Worm (Caenorhabditis elegans) whole organism, young adult: ENCODE measurements around the gene Y41C4A.6.

Experiments
- B0019.2 ChIP-seq: fragments of 200-800 bp; sonication (Bioruptor generic); conservative IDR thresholded peaks from 2 replicates; pipeline ENCODE4 v1.3.6; 2022; ENCODE audit warnings: missing genetic modification reagents, missing genetic modification characterization, missing compliant biosample characterization
- B0035.1 ChIP-seq: sonication (generic microtip); optimal IDR thresholded peaks from 2 replicates; lab custom pipeline; 2016; ENCODE audit warnings: missing genetic modification characterization, mild to moderate bottlenecking, missing compliant biosample characterization, missing genotype, missing genetic modification reagents
- C17E4.6 ChIP-seq: fragments of 200-800 bp; sonication (Bioruptor generic); IDR thresholded peaks from 2 replicates; pipeline ENCODE4 v1.3.6; 2022; ENCODE audit warnings: missing genetic modification reagents, missing genetic modification characterization, missing compliant biosample characterization
- F37B4.10 ChIP-seq: fragments of 200-800 bp; sonication (Bioruptor generic); IDR thresholded peaks from 2 replicates; pipeline ENCODE4 v1.3.6; 2022; ENCODE audit warnings: missing genetic modification characterization, missing compliant biosample characterization
- F49E8.2 ChIP-seq: sonication (generic microtip); optimal IDR thresholded peaks from 3 replicates; lab custom pipeline; 2017; ENCODE audit warnings: missing genetic modification characterization, mild to moderate bottlenecking, missing compliant biosample characterization, antibody characterized with exemption, moderate library complexity; ENCODE audit not compliant: insufficient read depth
- F55B11.4 ChIP-seq: sonication (generic microtip); optimal IDR thresholded peaks from 2 replicates; lab custom pipeline; 2016; ENCODE audit warnings: missing compliant biosample characterization, missing genetic modification characterization, borderline replicate concordance; ENCODE audit not compliant: insufficient read depth
- F57C9.4 ChIP-seq: sonication (generic microtip); optimal IDR thresholded peaks from 2 replicates; lab custom pipeline; 2017; ENCODE audit warnings: mild to moderate bottlenecking, missing genetic modification characterization, missing compliant biosample characterization
- K11D2.4 ChIP-seq: fragments of 200-800 bp; sonication (Bioruptor generic); IDR thresholded peaks from 2 replicates; pipeline ENCODE4 v1.3.6; 2022; ENCODE audit warnings: missing genetic modification reagents, missing genetic modification characterization, missing compliant biosample characterization
- T07F8.4 ChIP-seq: sonication (generic microtip); optimal IDR thresholded peaks from 2 replicates; lab custom pipeline; 2016; ENCODE audit warnings: mild to moderate bottlenecking, missing genetic modification characterization, moderate library complexity, missing compliant biosample characterization
- T26A5.8 ChIP-seq: sonication (generic microtip); optimal IDR thresholded peaks from 2 replicates; lab custom pipeline; 2016; ENCODE audit warnings: missing genetic modification characterization, missing compliant biosample characterization
- Y53G8AR.9 ChIP-seq: fragments of 200-800 bp; sonication (Bioruptor generic); conservative IDR thresholded peaks from 2 replicates; pipeline ENCODE4 v1.3.6; 2022; ENCODE audit warnings: missing genetic modification reagents, missing genetic modification characterization, missing compliant biosample characterization
- Y56A3A.18 ChIP-seq: fragments of 200-800 bp; sonication (Bioruptor generic); IDR thresholded peaks from 2 replicates; pipeline ENCODE4 v1.3.6; 2022; ENCODE audit warnings: missing genetic modification reagents, missing genetic modification characterization, missing compliant biosample characterization
- aptf-2 ChIP-seq: fragments of 200-800 bp; sonication (Bioruptor generic); conservative IDR thresholded peaks from 2 replicates; pipeline ENCODE4 v1.3.6; 2022; ENCODE audit warnings: missing genetic modification reagents, missing genetic modification characterization, missing compliant biosample characterization
- attf-5 ChIP-seq: fragments of 200-800 bp; sonication (Bioruptor generic); optimal IDR thresholded peaks from 2 replicates; lab custom pipeline; 2018; ENCODE audit warnings: mild to moderate bottlenecking, missing genetic modification characterization, missing compliant biosample characterization
- attf-6 ChIP-seq: fragments of 200-800 bp; sonication (Bioruptor generic); IDR thresholded peaks from 2 replicates; pipeline ENCODE4 v1.3.6; 2022; ENCODE audit warnings: missing genetic modification reagents, missing genetic modification characterization, missing compliant biosample characterization
- ceh-58 ChIP-seq: fragments of 200-800 bp; sonication (Bioruptor generic); IDR thresholded peaks from 2 replicates; pipeline ENCODE4 v1.3.6; 2022; ENCODE audit warnings: missing genetic modification characterization, missing compliant biosample characterization
- ceh-79 ChIP-seq: sonication (generic microtip); optimal IDR thresholded peaks from 2 replicates; lab custom pipeline; 2017; ENCODE audit warnings: mild to moderate bottlenecking, missing genetic modification characterization, missing compliant biosample characterization
- chd-7 ChIP-seq: sonication (generic microtip); optimal IDR thresholded peaks from 2 replicates; lab custom pipeline; 2016; ENCODE audit warnings: mild to moderate bottlenecking, missing genetic modification characterization, moderate library complexity, missing compliant biosample characterization
- die-1 ChIP-seq: sonication (generic microtip); optimal IDR thresholded peaks from 2 replicates; lab custom pipeline; 2016; ENCODE audit warnings: missing genotype, mild to moderate bottlenecking, missing genetic modification characterization, missing compliant biosample characterization
- gei-17 ChIP-seq: fragments of 200-800 bp; sonication (Bioruptor generic); optimal IDR thresholded peaks from 2 replicates; lab custom pipeline; 2018; ENCODE audit warnings: mild to moderate bottlenecking, missing genetic modification characterization, missing compliant biosample characterization
- him-1 ChIP-seq: sonication (generic microtip); optimal IDR thresholded peaks from 2 replicates; lab custom pipeline; 2016; ENCODE audit warnings: missing genotype, missing genetic modification reagents, missing genetic modification characterization, missing compliant biosample characterization
- hlh-12 ChIP-seq: sonication (generic microtip); optimal IDR thresholded peaks from 2 replicates; lab custom pipeline; 2016; ENCODE audit warnings: missing genetic modification characterization, missing compliant biosample characterization
- hlh-26 ChIP-seq: fragments of 200-800 bp; sonication (Bioruptor generic); conservative IDR thresholded peaks from 2 replicates; pipeline ENCODE4 v1.3.6; 2022; ENCODE audit warnings: missing genetic modification reagents, missing genetic modification characterization, missing compliant biosample characterization
- hmg-20 ChIP-seq: fragments of 200-800 bp; sonication (Bioruptor generic); IDR thresholded peaks from 2 replicates; pipeline ENCODE4 v1.3.6; 2022; ENCODE audit warnings: missing genetic modification reagents, missing genetic modification characterization, missing compliant biosample characterization
- hsf-1 ChIP-seq: fragments of 200-800 bp; sonication (Bioruptor generic); IDR thresholded peaks from 2 replicates; pipeline ENCODE4 v1.3.6; 2022; ENCODE audit warnings: missing genetic modification reagents, missing genetic modification characterization, missing compliant biosample characterization
- lag-1 ChIP-seq: fragments of 200-800 bp; sonication (Bioruptor generic); IDR thresholded peaks from 2 replicates; pipeline ENCODE4 v1.3.6; 2022; ENCODE audit warnings: missing genetic modification reagents, missing genetic modification characterization, missing compliant biosample characterization
- lin-54 ChIP-seq: fragments of 200-800 bp; sonication (Bioruptor generic); optimal IDR thresholded peaks from 2 replicates; lab custom pipeline; 2018; ENCODE audit warnings: mild to moderate bottlenecking, missing genetic modification characterization, missing compliant biosample characterization
- madf-8 ChIP-seq: fragments of 200-800 bp; sonication (Bioruptor generic); conservative IDR thresholded peaks from 2 replicates; pipeline ENCODE4 v1.3.6; 2022; ENCODE audit warnings: missing genetic modification reagents, missing genetic modification characterization, missing compliant biosample characterization
- mcd-1 ChIP-seq: fragments of 200-800 bp; sonication (Bioruptor generic); IDR thresholded peaks from 2 replicates; pipeline ENCODE4 v1.3.6; 2022; ENCODE audit warnings: missing genetic modification reagents, missing genetic modification characterization, missing compliant biosample characterization
- mes-4 ChIP-seq: sonication (generic microtip); optimal IDR thresholded peaks from 2 replicates; lab custom pipeline; 2016; ENCODE audit warnings: missing genotype, missing genetic modification characterization, missing compliant biosample characterization
- mxl-1 ChIP-seq: sonication (generic microtip); optimal IDR thresholded peaks from 2 replicates; lab custom pipeline; 2016; ENCODE audit warnings: missing genetic modification characterization, missing compliant biosample characterization
- nfya-1 ChIP-seq: sonication (generic microtip); optimal IDR thresholded peaks from 2 replicates; lab custom pipeline; 2017; ENCODE audit warnings: antibody characterized with exemption, missing compliant biosample characterization, missing genetic modification characterization, borderline replicate concordance; ENCODE audit not compliant: insufficient read depth
- nhr-179 ChIP-seq: sonication (generic microtip); optimal IDR thresholded peaks from 2 replicates; lab custom pipeline; 2016; ENCODE audit warnings: mild to moderate bottlenecking, missing genetic modification characterization, missing compliant biosample characterization
- nhr-27 ChIP-seq: fragments of 200-800 bp; sonication (Bioruptor generic); optimal IDR thresholded peaks from 2 replicates; lab custom pipeline; 2018; ENCODE audit warnings: mild to moderate bottlenecking, missing genetic modification characterization, moderate library complexity, missing compliant biosample characterization
- nhr-90 ChIP-seq: sonication (generic microtip); optimal IDR thresholded peaks from 2 replicates; lab custom pipeline; 2016; ENCODE audit warnings: missing genotype, mild to moderate bottlenecking, missing genetic modification characterization, missing compliant biosample characterization
- pbrm-1 ChIP-seq: fragments of 200-800 bp; sonication (Bioruptor generic); IDR thresholded peaks from 2 replicates; pipeline ENCODE4 v1.3.6; 2022; ENCODE audit warnings: missing genetic modification reagents, missing genetic modification characterization, missing compliant biosample characterization
- rcor-1 ChIP-seq: fragments of 200-800 bp; sonication (Bioruptor generic); IDR thresholded peaks from 2 replicates; pipeline ENCODE4 v1.3.6; 2022; ENCODE audit warnings: missing genetic modification reagents, missing genetic modification characterization, missing compliant biosample characterization
- rpc-1 ChIP-seq, 2 experiments: fragments of 150-350 bp in 1 of 2; sonication (generic microtip) in 1 of 2; optimal IDR thresholded peaks; 2 replicates each; lab custom pipeline; 2014 to 2018; ENCODE audit warnings: missing biosample characterization in 1 of 2, missing genetic modification characterization in 1 of 2, missing genetic modification reagents in 1 of 2, missing genotype in 1 of 2
- sdz-38 ChIP-seq: sonication (generic microtip); optimal IDR thresholded peaks from 2 replicates; lab custom pipeline; 2016; ENCODE audit warnings: missing genotype, missing genetic modification characterization, missing compliant biosample characterization
- sea-2 ChIP-seq: fragments of 200-800 bp; sonication (Bioruptor generic); IDR thresholded peaks from 2 replicates; pipeline ENCODE4 v1.3.6; 2022; ENCODE audit warnings: missing genetic modification characterization, missing compliant biosample characterization
- snpc-4 ChIP-seq, 5 experiments: fragments of 150-350 bp in 1 of 5; sonication (generic microtip) in 4 of 5; optimal IDR thresholded peaks; 2 replicates each; lab custom pipeline; 2014 to 2018; ENCODE audit warnings: missing genetic modification characterization in 5 of 5, missing biosample characterization in 3 of 5, antibody characterized with exemption in 2 of 5, mild to moderate bottlenecking in 2 of 5, missing compliant biosample characterization in 2 of 5, missing genotype in 2 of 5, moderate library complexity in 2 of 5, missing genetic modification reagents in 1 of 5
- somi-1 ChIP-seq: fragments of 200-800 bp; sonication (Bioruptor generic); optimal IDR thresholded peaks from 2 replicates; lab custom pipeline; 2018; ENCODE audit warnings: mild to moderate bottlenecking, missing genetic modification characterization, missing compliant biosample characterization
- tbx-9 ChIP-seq: sonication (generic microtip); optimal IDR thresholded peaks from 2 replicates; lab custom pipeline; 2016; ENCODE audit warnings: borderline replicate concordance, missing genetic modification characterization, inconsistent platforms, missing compliant biosample characterization
- zfh-2 ChIP-seq: fragments of 200-800 bp; sonication (Bioruptor generic); conservative IDR thresholded peaks from 2 replicates; pipeline ENCODE4 v1.3.6; 2022; ENCODE audit warnings: missing genetic modification reagents, missing genetic modification characterization, missing compliant biosample characterization
- zim-3 ChIP-seq: sonication (generic microtip); optimal IDR thresholded peaks from 2 replicates; lab custom pipeline; 2017; ENCODE audit warnings: mild to moderate bottlenecking, missing genetic modification characterization, moderate library complexity, missing compliant biosample characterization
- ztf-28 ChIP-seq: fragments of 200-800 bp; sonication (Bioruptor generic); IDR thresholded peaks from 2 replicates; pipeline ENCODE4 v1.3.6; 2022; ENCODE audit warnings: missing genetic modification reagents, missing genetic modification characterization, missing compliant biosample characterization
- ztf-3 ChIP-seq: fragments of 200-800 bp; sonication (Bioruptor generic); optimal IDR thresholded peaks from 2 replicates; lab custom pipeline; 2018; ENCODE audit warnings: mild to moderate bottlenecking, missing genetic modification characterization, missing compliant biosample characterization
- ztf-6 ChIP-seq: fragments of 200-800 bp; sonication (Bioruptor generic); IDR thresholded peaks from 2 replicates; pipeline ENCODE4 v1.3.6; 2022; ENCODE audit warnings: missing genetic modification reagents, missing genetic modification characterization, missing compliant biosample characterization

The Y41C4A.6 gene

DNA sequence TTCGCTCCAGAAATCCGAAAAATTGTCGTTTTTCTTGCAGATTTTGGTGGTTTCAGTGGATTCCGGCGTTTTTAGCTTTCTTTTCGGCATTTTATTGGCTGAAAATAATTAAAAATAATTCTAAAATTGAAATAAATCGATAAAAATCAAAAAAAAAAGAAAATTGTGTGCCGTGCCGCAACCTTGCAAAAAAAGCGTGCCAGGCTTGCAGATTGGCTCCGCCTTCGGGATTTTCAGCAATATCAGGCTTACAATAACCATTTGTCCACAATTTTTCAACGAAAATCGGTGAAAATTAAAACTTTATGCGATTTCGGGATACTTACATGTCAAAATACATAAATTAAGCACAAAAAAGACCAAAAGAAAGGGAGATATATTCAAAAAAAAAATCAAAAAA, 22.2 kb downstream of the Y41C4A.6 start, which contains the start of gene Y41C4A.9 (continued):
- TF ChIP-seq T07F8.4 (tag; lab: Kevin White, UChicago) (no peak), die-1 (tag; lab: Kevin White, UChicago) (no peak), attf-6 (GFP tag; lab: Robert Waterston, UW) (no peak), Y53G8AR.9 (GFP tag; lab: Robert Waterston, UW) (0 out of 2 replicates have a peak, but pooled peaks have one; percentile 54), F37B4.10 (no peak), ztf-28 (GFP tag; lab: Robert Waterston, UW) (0 out of 2 replicates have a peak, but pooled peaks have one; percentile 19), zim-3 (tag; lab: Kevin White, UChicago) (no peak), hlh-26 (GFP tag; lab: Robert Waterston, UW) (no peak), ztf-6 (GFP tag; lab: Robert Waterston, UW) (no peak), nhr-90 (no peak), T26A5.8 (tag; lab: Kevin White, UChicago) (no peak), ceh-58 (GFP tag; lab: Robert Waterston, UW) (no peak), C17E4.6 (GFP tag; lab: Robert Waterston, UW) (no peak), lin-54 (GFP tag; lab: Kevin White, UChicago) (peak; percentile 62), gei-17 (GFP tag; lab: Kevin White, UChicago) (no peak), nfya-1 (tag; lab: Kevin White, UChicago) (no peak), pbrm-1 (GFP tag; lab: Robert Waterston, UW) (no peak), ceh-79 (tag; lab: Kevin White, UChicago) (no peak), attf-5 (GFP tag; lab: Kevin White, UChicago) (no peak), mes-4 (tag; lab: Kevin White, UChicago) (no peak), B0019.2 (no peak), hsf-1 (GFP tag; lab: Robert Waterston, UW) (no peak), tbx-9 (tag; lab: Kevin White, UChicago) (no peak), sdz-38 (tag; lab: Kevin White, UChicago) (no peak), ztf-3 (GFP tag; lab: Kevin White, UChicago) (no peak), F57C9.4 (tag; lab: Kevin White, UChicago) (no peak), zfh-2 (no peak), lag-1 (GFP tag; lab: Robert Waterston, UW) (no peak), hlh-12 (tag; lab: Kevin White, UChicago) (no peak), rcor-1 (0 out of 2 replicates have a peak, but pooled peaks have one; percentile 18), chd-7 (tag; lab: Kevin White, UChicago) (no peak), mxl-1 (tag; lab: Kevin White, UChicago) (no peak), sea-2 (GFP tag; lab: Robert Waterston, UW) (no peak), hmg-20 (no peak), nhr-179 (tag; lab: Kevin White, UChicago) (no peak), nhr-27 (no peak), Y56A3A.18 (GFP tag; lab: Robert Waterston, UW) (no peak), rpc-1 (optimal IDR thresholded peaks at IDR 0.05; lab: Kevin White, UChicago) (peak; percentile 2), rpc-1 (tag; optimal IDR thresholded peaks at IDR 0.05; lab: Kevin White, UChicago) (no peak), F55B11.4 (tag; lab: Kevin White, UChicago) (no peak), K11D2.4 (GFP tag; lab: Robert Waterston, UW) (no peak), madf-8 (GFP tag; lab: Robert Waterston, UW) (no peak), snpc-4 (GFP tag; optimal IDR thresholded peaks at IDR 0.05; lab: Kevin White, UChicago) (peak; percentile 27), snpc-4 (tag; optimal IDR thresholded peaks at IDR 0.05; lab: Kevin White, UChicago) (peak in 1 of 4 experiments; percentile 9), him-1 (tag; lab: Kevin White, UChicago) (peak; percentile 26), F49E8.2 (tag; lab: Kevin White, UChicago) (peak; percentile 15), mcd-1 (GFP tag; lab: Robert Waterston, UW) (peak; percentile 69), aptf-2 (GFP tag; lab: Robert Waterston, UW) (no peak), B0035.1 (tag; lab: Kevin White, UChicago) (no peak), somi-1 (GFP tag; lab: Kevin White, UChicago) (no peak)
